Worm (Caenorhabditis elegans) whole organism, midembryonic: Measurements from ENCODE around the gene R07A4.3.

ENCODE experiments used
- T22C8.4 ChIP-seq: fragments of 200-800 bp; sonication (Bioruptor generic); IDR thresholded peaks from 2 replicates; pipeline ENCODE4 v1.3.6; 2022; ENCODE audit warnings: missing genetic modification characterization, missing compliant biosample characterization
- cog-1 ChIP-seq: sonication (generic microtip); optimal IDR thresholded peaks from 2 replicates; lab custom pipeline; 2016; ENCODE audit warnings: missing genetic modification characterization, missing compliant biosample characterization
- flt-1 ChIP-seq: fragments of 200-800 bp; sonication (Bioruptor generic); IDR thresholded peaks from 2 replicates; pipeline ENCODE4 v1.3.6; 2022; ENCODE audit warnings: missing genetic modification characterization, missing compliant biosample characterization
- klf-2 ChIP-seq: fragments of 200-800 bp; sonication (Bioruptor generic); conservative IDR thresholded peaks from 2 replicates; pipeline ENCODE4 v1.3.6; 2022; ENCODE audit warnings: missing genetic modification reagents, missing genetic modification characterization, missing compliant biosample characterization
- med-1 ChIP-seq: sonication (generic microtip); optimal IDR thresholded peaks from 2 replicates; lab custom pipeline; 2017; ENCODE audit warnings: missing genetic modification characterization, mild to moderate bottlenecking, missing compliant biosample characterization, antibody characterized with exemption, missing genetic modification reagents; ENCODE audit not compliant: insufficient read depth
- ref-1 ChIP-seq: fragments of 200-800 bp; sonication (Bioruptor generic); conservative IDR thresholded peaks from 2 replicates; pipeline ENCODE4 v1.3.6; 2022; ENCODE audit warnings: missing genetic modification reagents, missing genetic modification characterization, missing compliant biosample characterization
- tab-1 ChIP-seq: fragments of 200-800 bp; sonication (Bioruptor generic); IDR thresholded peaks from 2 replicates; pipeline ENCODE4 v1.3.6; 2022; ENCODE audit warnings: missing genetic modification characterization, missing compliant biosample characterization
- ztf-23 ChIP-seq: fragments of 200-800 bp; sonication (Bioruptor generic); IDR thresholded peaks from 2 replicates; pipeline ENCODE4 v1.3.6; 2022; ENCODE audit warnings: missing genetic modification reagents, missing genetic modification characterization, missing compliant biosample characterization
- ztf-29 ChIP-seq: fragments of 200-800 bp; sonication (Bioruptor generic); IDR thresholded peaks from 2 replicates; pipeline ENCODE4 v1.3.6; 2022; ENCODE audit warnings: missing genetic modification reagents, missing genetic modification characterization, missing compliant biosample characterization

R07A4.3 gene

DNA sequence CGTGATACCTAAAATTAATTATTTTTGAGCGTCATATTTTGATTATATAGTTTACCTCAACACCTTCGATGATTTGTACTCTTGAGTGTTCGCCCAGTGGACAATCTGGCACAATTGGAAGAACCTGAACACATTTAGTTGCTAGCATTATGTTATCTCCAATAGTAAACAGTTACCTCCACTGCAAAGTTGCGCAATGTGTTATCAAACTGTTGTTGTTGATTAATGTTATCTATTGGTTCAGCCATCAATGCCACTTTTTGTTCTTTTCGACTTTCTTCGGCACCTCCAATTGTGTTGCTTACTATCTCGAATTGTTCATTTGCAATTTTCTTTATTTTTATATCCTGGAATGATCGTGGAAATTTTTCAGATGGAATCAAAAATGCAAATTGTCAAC lies 1.0 kb downstream of the R07A4.3 start:
- TF ChIP-seq flt-1 = no peak

DNA sequence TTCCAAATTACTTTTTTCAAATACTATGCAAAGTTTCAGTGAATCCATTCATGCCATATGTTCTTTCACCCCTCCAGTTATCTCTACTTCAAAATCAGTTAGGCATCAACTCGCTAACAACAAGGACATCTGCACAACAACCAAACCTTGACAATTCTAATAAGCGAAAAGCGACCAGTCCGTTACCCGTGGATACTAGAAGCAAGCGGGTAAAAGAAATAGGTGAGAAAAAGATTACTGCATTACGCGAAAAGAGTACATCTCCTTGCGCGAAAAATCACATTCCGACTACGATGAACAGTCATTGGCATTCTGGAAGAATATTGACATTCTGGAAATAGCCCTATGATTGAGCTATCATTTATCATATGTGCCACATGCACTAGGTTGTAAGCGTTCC lies 2.7 kb downstream of the R07A4.3 start:
- TF ChIP-seq ztf-23 (GFP tag; lab: Robert Waterston, UW) (no peak), flt-1 (no peak), ztf-29 (GFP tag; lab: Robert Waterston, UW) (no peak), med-1 (GFP tag; lab: Kevin White, UChicago) (no peak), ref-1 (GFP tag; lab: Robert Waterston, UW) (no peak), klf-2 (GFP tag; lab: Robert Waterston, UW) (no peak), cog-1 (tag; lab: Kevin White, UChicago) (no peak), T22C8.4 (GFP tag; lab: Robert Waterston, UW) (no peak), tab-1 (GFP tag; lab: Robert Waterston, UW) (no peak)

DNA sequence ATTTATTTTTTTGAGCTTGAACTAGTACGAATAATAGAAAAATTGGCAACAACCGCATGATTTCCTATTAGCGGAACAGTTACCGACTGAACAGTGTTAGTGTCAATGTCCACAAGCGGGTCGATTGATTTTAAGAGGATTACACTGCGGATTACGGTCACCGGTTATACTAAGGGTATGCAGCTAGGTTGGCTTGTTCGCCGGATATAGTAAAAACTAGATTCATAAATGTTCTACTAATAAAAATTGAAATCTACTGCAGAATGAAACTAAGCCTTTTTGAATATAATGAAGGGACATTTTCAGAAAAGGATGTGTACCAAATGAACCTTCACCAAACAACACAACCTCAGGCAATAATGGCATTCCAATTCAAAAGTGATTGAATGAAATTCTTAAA lies 4.1 kb downstream of the R07A4.3 start, which contains the start of gene R07A4.4:
Gene R07A4.4 (minus strand): TSS at position 101 of the 400 bp plus-strand sequence.
- no peak for TF ChIP-seq klf-2 (GFP tag; lab: Robert Waterston, UW)
- no peak for TF ChIP-seq ztf-23 (GFP tag; lab: Robert Waterston, UW)
- TF ChIP-seq flt-1 = no peak
- no peak for TF ChIP-seq cog-1 (tag; lab: Kevin White, UChicago)
- no peak for TF ChIP-seq tab-1 (GFP tag; lab: Robert Waterston, UW)
- TF ChIP-seq ref-1 (GFP tag; lab: Robert Waterston, UW) = no peak

DNA sequence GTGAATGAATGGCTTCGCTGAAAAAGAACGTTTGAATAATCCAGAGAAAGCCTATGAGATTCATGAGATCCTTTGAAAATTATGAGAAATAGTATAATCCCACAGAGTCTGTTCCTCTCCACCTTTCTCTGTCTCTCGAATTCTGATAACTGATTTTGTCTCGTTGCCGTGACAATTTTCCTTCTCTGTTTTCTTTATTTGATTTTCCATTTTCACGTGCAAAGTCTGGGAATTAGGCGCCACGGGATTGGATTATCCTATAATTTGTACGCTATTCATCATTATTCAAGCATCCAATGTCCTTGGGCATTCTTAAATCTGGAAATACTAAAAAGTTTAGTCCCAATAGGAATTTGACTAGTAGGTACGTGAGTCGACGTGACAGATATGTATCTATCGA lies 5.0 kb downstream of the R07A4.3 start:
- TF ChIP-seq cog-1 (tag; lab: Kevin White, UChicago) (no peak), med-1 (GFP tag; lab: Kevin White, UChicago) (no peak), klf-2 (GFP tag; lab: Robert Waterston, UW) (no peak), ref-1 (GFP tag; lab: Robert Waterston, UW) (no peak), flt-1 (no peak), ztf-29 (GFP tag; lab: Robert Waterston, UW) (no peak), tab-1 (GFP tag; lab: Robert Waterston, UW) (no peak)

DNA sequence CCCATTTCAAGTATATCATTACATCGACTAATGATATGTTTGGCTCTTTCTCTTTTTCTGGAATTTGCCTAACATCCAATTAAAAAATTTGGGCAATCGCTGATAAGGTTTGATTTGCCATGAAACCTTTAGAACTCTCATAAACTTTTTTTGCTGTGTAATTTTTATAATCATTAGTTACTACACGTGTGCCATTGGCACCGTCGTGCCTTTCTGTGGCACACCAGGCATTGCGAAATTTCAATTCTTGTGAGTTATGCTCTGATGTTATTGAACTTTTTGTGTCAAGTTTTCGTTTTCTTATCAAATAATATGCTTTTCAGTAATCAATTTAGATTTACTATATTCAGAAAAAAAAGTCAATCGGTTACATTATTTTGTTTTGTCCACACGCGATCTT lies 7.5 kb downstream of the R07A4.3 start:
- TF ChIP-seq ztf-23 (GFP tag; lab: Robert Waterston, UW) (no peak), cog-1 (tag; lab: Kevin White, UChicago) (no peak), tab-1 (GFP tag; lab: Robert Waterston, UW) (no peak)

DNA sequence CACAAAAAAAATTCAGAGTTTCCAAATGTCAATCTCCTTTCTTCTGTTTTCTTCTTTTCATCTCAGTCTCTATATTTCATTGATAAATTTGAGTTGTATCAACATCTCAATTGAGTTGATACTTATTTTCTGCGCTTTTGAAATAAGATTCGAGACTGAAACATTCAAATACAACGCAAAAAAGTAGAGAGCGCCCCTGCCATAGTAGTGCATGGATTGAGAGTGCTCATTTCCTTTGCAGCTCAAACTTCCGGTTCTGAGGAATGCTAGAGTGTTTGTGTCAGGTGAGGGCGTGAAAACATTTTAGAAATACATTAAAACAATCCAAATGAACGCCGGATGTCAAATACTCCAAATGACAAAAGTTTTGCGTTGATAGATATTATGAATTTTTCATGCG lies 9.9 kb downstream of the R07A4.3 start:
- no peak for TF ChIP-seq ztf-29 (GFP tag; lab: Robert Waterston, UW)
- no peak for TF ChIP-seq T22C8.4 (GFP tag; lab: Robert Waterston, UW)
- no peak for TF ChIP-seq med-1 (GFP tag; lab: Kevin White, UChicago)
- TF ChIP-seq ref-1 (GFP tag; lab: Robert Waterston, UW) = no peak
- no peak for TF ChIP-seq cog-1 (tag; lab: Kevin White, UChicago)
- no peak for TF ChIP-seq ztf-23 (GFP tag; lab: Robert Waterston, UW)
- TF ChIP-seq klf-2 (GFP tag; lab: Robert Waterston, UW) = no peak
- TF ChIP-seq flt-1 = no peak
- TF ChIP-seq tab-1 (GFP tag; lab: Robert Waterston, UW) = no peak

DNA sequence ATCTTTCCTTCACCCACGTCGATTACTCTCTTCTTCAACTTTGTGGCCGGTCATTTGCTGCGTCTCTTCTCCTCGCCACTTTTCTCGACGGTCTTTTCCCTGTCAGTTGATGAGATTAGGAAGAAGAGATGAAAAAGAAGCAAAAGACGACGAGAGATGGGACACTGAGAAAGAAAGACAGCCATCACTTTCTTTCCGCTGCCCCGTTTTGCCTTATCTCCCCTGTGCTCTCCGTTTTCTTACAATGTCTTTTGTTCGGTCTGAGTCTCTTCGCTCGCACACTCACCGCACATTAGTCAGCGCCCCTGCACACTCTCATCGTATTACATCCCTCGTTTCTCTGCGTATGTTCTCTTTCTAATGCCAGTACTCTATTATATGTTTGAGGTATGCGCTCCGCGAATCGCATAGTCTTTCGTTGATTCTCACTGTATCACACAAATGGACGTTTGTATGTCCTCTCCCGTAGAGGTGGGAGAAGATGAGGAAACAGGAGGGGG lies 12.7 kb downstream of the R07A4.3 start:
- TF ChIP-seq klf-2 (GFP tag; lab: Robert Waterston, UW) = no peak
- TF ChIP-seq flt-1 = peak; percentile 64; the same call in 1 of the 2 replicates
- peak; percentile 96 for TF ChIP-seq cog-1 (tag; lab: Kevin White, UChicago)
- 0 out of 2 replicates have a peak, but pooled peaks have one; percentile 28 for TF ChIP-seq tab-1 (GFP tag; lab: Robert Waterston, UW)

DNA sequence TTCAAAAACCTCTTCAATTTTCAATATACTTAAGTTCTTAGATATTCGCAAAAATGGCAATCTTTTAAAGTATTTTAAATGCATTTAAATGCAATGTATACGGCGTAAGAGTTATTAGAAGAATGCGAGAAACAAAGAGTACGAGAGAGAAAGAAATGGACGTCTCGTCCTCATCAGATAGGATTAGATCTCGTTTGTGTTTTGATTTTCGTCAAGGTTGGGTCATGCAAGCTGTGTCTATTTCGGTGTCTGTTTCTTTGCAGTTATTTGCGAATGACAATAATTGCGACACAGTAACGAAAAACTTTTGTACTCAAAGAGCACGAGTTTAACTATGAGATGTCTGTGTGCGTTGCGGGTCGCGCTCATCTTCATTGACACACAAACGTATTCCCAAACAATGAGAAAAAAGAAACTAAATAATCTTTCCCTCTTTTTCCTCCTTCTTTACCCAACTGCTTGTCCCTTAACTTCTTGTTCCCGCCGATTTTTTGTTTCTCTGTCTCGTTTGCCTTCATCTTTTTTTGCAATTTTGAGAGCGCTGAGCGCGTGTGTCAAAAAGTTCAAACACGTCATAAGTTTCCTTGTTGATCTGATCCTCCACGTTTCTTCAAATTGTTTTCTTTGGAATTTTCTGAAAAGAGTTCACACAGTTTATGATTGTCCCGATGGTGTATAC lies 13.6 kb downstream of the R07A4.3 start:
- no peak for TF ChIP-seq ztf-29 (GFP tag; lab: Robert Waterston, UW)
- no peak for TF ChIP-seq cog-1 (tag; lab: Kevin White, UChicago)
- no peak for TF ChIP-seq tab-1 (GFP tag; lab: Robert Waterston, UW)
- no peak for TF ChIP-seq ref-1 (GFP tag; lab: Robert Waterston, UW)
- no peak for TF ChIP-seq ztf-23 (GFP tag; lab: Robert Waterston, UW)
- no peak for TF ChIP-seq med-1 (GFP tag; lab: Kevin White, UChicago)
- TF ChIP-seq flt-1 = no peak
- no peak for TF ChIP-seq klf-2 (GFP tag; lab: Robert Waterston, UW)
- no peak for TF ChIP-seq T22C8.4 (GFP tag; lab: Robert Waterston, UW)

DNA sequence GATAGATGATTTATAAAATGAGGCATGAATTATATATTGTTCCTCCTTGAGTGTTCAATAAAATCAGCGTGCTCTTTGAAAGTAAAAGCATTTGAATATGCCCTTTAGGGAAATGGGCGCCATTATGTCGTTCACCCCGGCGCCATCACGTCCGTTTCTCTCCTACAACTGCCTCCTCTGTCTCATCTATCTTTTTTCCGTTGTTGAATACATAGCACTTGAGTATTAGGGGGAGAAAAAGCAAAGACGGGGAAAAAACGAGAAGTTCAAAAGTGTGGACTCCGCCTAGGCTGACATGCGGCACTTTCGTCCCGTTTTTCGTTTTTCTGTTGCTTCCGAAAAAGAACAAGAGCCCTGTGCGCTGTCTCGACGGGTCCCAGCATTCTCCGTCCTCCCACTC lies 14.2 kb downstream of the R07A4.3 start:
- TF ChIP-seq ztf-29 (GFP tag; lab: Robert Waterston, UW) (no peak), flt-1 (0 out of 2 replicates have a peak, but pooled peaks have one; percentile 19)

DNA sequence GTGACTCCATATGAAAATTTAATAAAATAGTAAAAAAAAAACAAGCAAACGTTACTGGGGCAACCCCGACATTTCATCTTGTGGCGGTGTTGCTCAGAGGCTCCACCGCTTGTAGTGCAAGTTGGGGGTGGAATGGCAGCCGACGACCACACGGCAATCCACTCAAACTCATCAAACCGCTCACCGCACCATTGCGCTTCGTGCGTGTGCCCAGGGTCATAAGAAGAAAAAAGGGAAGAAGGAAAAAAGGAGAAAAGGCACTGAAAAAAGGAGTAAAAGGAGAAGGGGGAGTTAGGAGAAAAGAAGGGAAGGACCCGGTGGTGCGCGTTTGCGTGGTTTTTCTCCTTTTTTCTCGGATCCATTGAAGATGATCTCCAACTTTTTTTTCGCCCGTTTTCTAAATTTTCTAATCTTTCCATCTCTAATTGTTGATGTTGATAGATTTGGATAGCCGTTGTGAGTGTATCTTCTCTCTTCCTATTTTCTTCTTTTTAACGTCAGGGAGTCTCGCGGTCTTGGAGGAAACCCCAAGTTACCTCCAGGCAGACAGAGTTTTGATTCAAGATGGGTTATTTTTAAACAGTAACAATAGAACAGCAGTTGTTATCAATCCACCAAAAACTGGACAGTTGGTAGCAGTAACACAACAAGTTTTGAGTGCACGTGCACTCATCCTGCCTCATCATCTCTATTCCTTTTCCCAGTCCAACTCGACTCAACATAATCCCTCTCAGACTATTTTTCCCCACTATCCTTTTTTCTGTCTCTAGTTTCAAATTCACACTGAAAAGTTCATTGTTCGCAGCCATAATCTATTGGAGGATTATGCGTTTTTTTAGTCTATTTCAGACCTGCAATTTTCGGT lies 15.0 kb downstream of the R07A4.3 start:
- no peak for TF ChIP-seq cog-1 (tag; lab: Kevin White, UChicago)
- TF ChIP-seq ref-1 (GFP tag; lab: Robert Waterston, UW) = no peak
- TF ChIP-seq T22C8.4 (GFP tag; lab: Robert Waterston, UW) = no peak
- TF ChIP-seq med-1 (GFP tag; lab: Kevin White, UChicago) = no peak
- TF ChIP-seq klf-2 (GFP tag; lab: Robert Waterston, UW) = no peak
- no peak for TF ChIP-seq flt-1
- no peak for TF ChIP-seq ztf-23 (GFP tag; lab: Robert Waterston, UW)
- no peak for TF ChIP-seq tab-1 (GFP tag; lab: Robert Waterston, UW)
- no peak for TF ChIP-seq ztf-29 (GFP tag; lab: Robert Waterston, UW)
